Fruit fly (Drosophila melanogaster) whole organism, embryonic: Measurements from ENCODE around the gene Atg12.

ENCODE experiments used
- Atf-2 ChIP-seq: fragments of 200-800 bp; sonication (Bioruptor generic); optimal IDR thresholded peaks from 2 replicates; lab custom pipeline; 2016; ENCODE audit warnings: missing biosample characterization, missing genetic modification characterization
- Atf6 ChIP-seq: fragments of 200-800 bp; sonication (Bioruptor generic); IDR thresholded peaks from 2 replicates; pipeline ENCODE4 v1.3.6; 2022; ENCODE audit warnings: missing biosample characterization, missing genetic modification characterization
- CG12219 ChIP-seq: fragments of 200-800 bp; sonication (Bioruptor generic); optimal IDR thresholded peaks from 3 replicates; lab custom pipeline; 2018; ENCODE audit warnings: missing biosample characterization, mild to moderate bottlenecking, missing genetic modification characterization
- CG12942 ChIP-seq: fragments of 200-800 bp; sonication (Bioruptor generic); optimal IDR thresholded peaks from 3 replicates; lab custom pipeline; 2016; ENCODE audit warnings: missing biosample characterization, missing genetic modification characterization
- CG13287 ChIP-seq: fragments of 200-800 bp; sonication (Bioruptor generic); IDR thresholded peaks from 2 replicates; pipeline ENCODE4 v1.3.6; 2022; ENCODE audit warnings: missing biosample characterization, missing genetic modification characterization; ENCODE audit not compliant: partially characterized antibody
- CG13894 ChIP-seq: fragments of 200-800 bp; sonication (Bioruptor generic); optimal IDR thresholded peaks from 3 replicates; lab custom pipeline; 2018; ENCODE audit warnings: missing biosample characterization, mild to moderate bottlenecking, missing genetic modification characterization, moderate library complexity
- CG14014 ChIP-seq: fragments of 200-800 bp; sonication (Bioruptor generic); IDR thresholded peaks from 2 replicates; pipeline ENCODE4 v1.3.6; 2022; ENCODE audit warnings: missing biosample characterization, missing genetic modification characterization
- CG14965 ChIP-seq: fragments of 200-800 bp; sonication (Bioruptor generic); optimal IDR thresholded peaks from 2 replicates; lab custom pipeline; 2016; ENCODE audit warnings: missing biosample characterization, missing genetic modification characterization, borderline replicate concordance
- CG15269 ChIP-seq: fragments of 200-800 bp; sonication (Bioruptor generic); optimal IDR thresholded peaks from 2 replicates; lab custom pipeline; 2018; ENCODE audit warnings: missing biosample characterization, mild to moderate bottlenecking, missing genetic modification characterization, moderate library complexity
- CG15696 ChIP-seq: fragments of 200-800 bp; sonication (Bioruptor generic); optimal IDR thresholded peaks from 2 replicates; lab custom pipeline; 2019; ENCODE audit warnings: missing biosample characterization, mild to moderate bottlenecking, missing genetic modification characterization, moderate library complexity
- CG2116 ChIP-seq: fragments of 200-800 bp; sonication (Bioruptor generic); optimal IDR thresholded peaks from 3 replicates; lab custom pipeline; 2018; ENCODE audit warnings: missing biosample characterization, mild to moderate bottlenecking, missing genetic modification characterization
- CG2889 ChIP-seq: fragments of 200-800 bp; sonication (Bioruptor generic); IDR thresholded peaks from 3 replicates; pipeline ENCODE4 v1.3.6; 2022; ENCODE audit warnings: missing biosample characterization, missing genetic modification characterization
- CG30020 ChIP-seq: fragments of 200-800 bp; optimal IDR thresholded peaks from 2 replicates; lab custom pipeline; 2019; ENCODE audit warnings: missing biosample characterization, mild to moderate bottlenecking, missing genetic modification characterization, moderate library complexity
- CG31224 ChIP-seq: fragments of 200-800 bp; sonication (Bioruptor generic); IDR thresholded peaks from 2 replicates; pipeline ENCODE4 v1.3.6; 2022; ENCODE audit warnings: missing biosample characterization, missing genetic modification characterization
- CG31365 ChIP-seq: fragments of 200-800 bp; sonication (Bioruptor generic); optimal IDR thresholded peaks from 2 replicates; lab custom pipeline; 2018; ENCODE audit warnings: missing biosample characterization, mild to moderate bottlenecking, missing genetic modification characterization
- CG3995 ChIP-seq: fragments of 200-800 bp; sonication (Bioruptor generic); optimal IDR thresholded peaks from 3 replicates; lab custom pipeline; 2016; ENCODE audit warnings: missing biosample characterization, missing genetic modification characterization
- CG4820 ChIP-seq: fragments of 200-800 bp; sonication (Bioruptor generic); optimal IDR thresholded peaks from 3 replicates; lab custom pipeline; 2016; ENCODE audit warnings: missing biosample characterization, missing genetic modification characterization
- CG7271 ChIP-seq: fragments of 200-800 bp; sonication (Bioruptor generic); optimal IDR thresholded peaks from 2 replicates; lab custom pipeline; 2018; ENCODE audit warnings: missing biosample characterization, mild to moderate bottlenecking, missing genetic modification characterization, moderate library complexity
- CG7372 ChIP-seq: fragments of 200-800 bp; sonication (Bioruptor generic); IDR thresholded peaks from 2 replicates; pipeline ENCODE4 v1.3.6; 2022; ENCODE audit warnings: missing biosample characterization, missing genetic modification characterization
- CG7928 ChIP-seq: fragments of 200-800 bp; sonication (Bioruptor generic); optimal IDR thresholded peaks from 2 replicates; lab custom pipeline; 2017; ENCODE audit warnings: missing biosample characterization, mild to moderate bottlenecking, missing genetic modification characterization
- CG8388 ChIP-seq: fragments of 200-800 bp; sonication (Bioruptor generic); optimal IDR thresholded peaks from 2 replicates; lab custom pipeline; 2019; ENCODE audit warnings: missing biosample characterization, mild to moderate bottlenecking, missing genetic modification characterization, moderate library complexity
- CG8765 ChIP-seq: fragments of 200-800 bp; sonication (Bioruptor generic); IDR thresholded peaks from 2 replicates; pipeline ENCODE4 v1.3.6; 2022; ENCODE audit warnings: missing biosample characterization, missing genetic modification characterization
- CHES-1-like ChIP-seq: fragments of 200-800 bp; sonication (Bioruptor generic); optimal IDR thresholded peaks from 2 replicates; lab custom pipeline; 2016; ENCODE audit warnings: missing biosample characterization, missing genetic modification characterization
- Dip2 ChIP-seq: fragments of 200-800 bp; sonication (Bioruptor generic); IDR thresholded peaks from 2 replicates; pipeline ENCODE4 v1.3.6; 2022; ENCODE audit warnings: missing biosample characterization, missing genetic modification characterization
- E2f1 ChIP-seq: fragments of 200-800 bp; sonication (Bioruptor generic); IDR thresholded peaks from 2 replicates; pipeline ENCODE4 v1.3.6; 2022; ENCODE audit warnings: missing biosample characterization, missing genetic modification characterization
- Gsc ChIP-seq: fragments of 200-800 bp; sonication (Bioruptor generic); IDR thresholded peaks from 2 replicates; pipeline ENCODE4 v1.3.6; 2022; ENCODE audit warnings: missing biosample characterization, missing genetic modification characterization
- H15 ChIP-seq: fragments of 200-800 bp; sonication (Bioruptor generic); IDR thresholded peaks from 3 replicates; pipeline ENCODE4 v1.3.6; 2022; ENCODE audit warnings: missing biosample characterization, missing genetic modification characterization
- HLHmδ ChIP-seq: fragments of 200-800 bp; sonication (Bioruptor generic); optimal IDR thresholded peaks from 2 replicates; lab custom pipeline; 2018; ENCODE audit warnings: missing biosample characterization, mild to moderate bottlenecking, missing genetic modification characterization, moderate library complexity
- Hr51 ChIP-seq, 2 experiments: fragments of 200-800 bp; sonication (Bioruptor generic); optimal IDR thresholded peaks; 2 replicates in 1 of 2; 3 replicates in 1 of 2; lab custom pipeline; 2016 to 2018; ENCODE audit warnings: missing biosample characterization in 2 of 2, missing genetic modification characterization in 2 of 2, mild to moderate bottlenecking in 1 of 2, moderate library complexity in 1 of 2
- Side ChIP-seq: fragments of 200-800 bp; sonication (Bioruptor generic); optimal IDR thresholded peaks from 2 replicates; lab custom pipeline; 2016; ENCODE audit warnings: missing biosample characterization, missing genetic modification characterization
- ap ChIP-seq: fragments of 200-800 bp; sonication (Bioruptor generic); IDR thresholded peaks from 2 replicates; pipeline ENCODE4 v1.3.6; 2022; ENCODE audit warnings: missing biosample characterization, missing genetic modification characterization
- ato ChIP-seq: fragments of 200-800 bp; sonication (Bioruptor generic); IDR thresholded peaks from 2 replicates; pipeline ENCODE4 v1.3.6; 2022; ENCODE audit warnings: missing biosample characterization, missing genetic modification characterization; ENCODE audit not compliant: partially characterized antibody
- bbx ChIP-seq: fragments of 200-800 bp; sonication (Bioruptor generic); IDR thresholded peaks from 2 replicates; pipeline ENCODE4 v1.3.6; 2022; ENCODE audit warnings: missing biosample characterization, missing genetic modification characterization; ENCODE audit not compliant: partially characterized antibody
- bsh ChIP-seq, 2 experiments: fragments of 200-800 bp; sonication (Bioruptor generic); optimal IDR thresholded peaks; 2 replicates each; lab custom pipeline; 2017 to 2018; ENCODE audit warnings: mild to moderate bottlenecking in 2 of 2, missing biosample characterization in 2 of 2, missing genetic modification characterization in 2 of 2, moderate library complexity in 1 of 2
- corto ChIP-seq: fragments of 200-800 bp; sonication (Bioruptor generic); optimal IDR thresholded peaks from 2 replicates; lab custom pipeline; 2016; ENCODE audit warnings: missing biosample characterization, mild to moderate bottlenecking, missing genetic modification characterization, moderate library complexity
- da ChIP-seq: fragments of 200-800 bp; sonication (Bioruptor generic); optimal IDR thresholded peaks from 2 replicates; lab custom pipeline; 2016; ENCODE audit warnings: missing biosample characterization, missing genetic modification characterization
- eve ChIP-seq, 2 experiments: fragments of >200 bp; optimal IDR thresholded peaks; 2 replicates each; lab custom pipeline; 2017; ENCODE audit warnings: missing biosample characterization in 2 of 2, missing genetic modification characterization in 2 of 2
- fd96Cb ChIP-seq: fragments of 200-800 bp; sonication (Bioruptor generic); optimal IDR thresholded peaks from 2 replicates; lab custom pipeline; 2018; ENCODE audit warnings: missing biosample characterization, mild to moderate bottlenecking, missing genetic modification characterization, moderate library complexity
- gsb ChIP-seq: fragments of 200-800 bp; sonication (Bioruptor generic); IDR thresholded peaks from 2 replicates; pipeline ENCODE4 v1.3.6; 2022; ENCODE audit warnings: missing biosample characterization, missing genetic modification characterization
- gsb-n ChIP-seq: fragments of 200-800 bp; sonication (Bioruptor generic); optimal IDR thresholded peaks from 3 replicates; lab custom pipeline; 2018; ENCODE audit warnings: missing biosample characterization, mild to moderate bottlenecking, missing genetic modification characterization
- gt ChIP-seq: fragments of 200-800 bp; sonication (Bioruptor generic); IDR thresholded peaks from 2 replicates; pipeline ENCODE4 v1.3.6; 2022; ENCODE audit warnings: missing biosample characterization, missing genetic modification characterization
- ken ChIP-seq: fragments of 200-800 bp; sonication (Bioruptor generic); IDR thresholded peaks from 3 replicates; pipeline ENCODE4 v1.3.6; 2022; ENCODE audit warnings: missing biosample characterization, missing genetic modification characterization
- nau ChIP-seq: fragments of 200-800 bp; sonication (Bioruptor generic); optimal IDR thresholded peaks from 3 replicates; lab custom pipeline; 2017; ENCODE audit warnings: missing biosample characterization, mild to moderate bottlenecking, missing genetic modification characterization, missing genetic modification reagents
- nmo ChIP-seq: fragments of 200-800 bp; sonication (Bioruptor generic); optimal IDR thresholded peaks from 2 replicates; lab custom pipeline; 2018; ENCODE audit warnings: missing biosample characterization, mild to moderate bottlenecking, missing genetic modification characterization, moderate library complexity
- nom ChIP-seq: fragments of 200-800 bp; sonication (Bioruptor generic); optimal IDR thresholded peaks from 2 replicates; lab custom pipeline; 2017; ENCODE audit warnings: missing biosample characterization, missing genetic modification characterization, mild to moderate bottlenecking, moderate library complexity, missing genetic modification reagents
- pan ChIP-seq, 4 experiments: fragments of >200 bp in 3 of 4; fragments of 200-800 bp in 1 of 4; sonication (Bioruptor generic) in 1 of 4; optimal IDR thresholded peaks in 3 of 4; IDR thresholded peaks in 1 of 4; 2 replicates each; pipeline versions ENCODE4 v1.3.6 to Lab custom; 2017 to 2022; ENCODE audit warnings: missing biosample characterization in 2 of 4, missing genetic modification characterization in 2 of 4, mixed read lengths in 1 of 4
- pfk ChIP-seq: fragments of 200-800 bp; sonication (Bioruptor generic); optimal IDR thresholded peaks from 2 replicates; lab custom pipeline; 2018; ENCODE audit warnings: missing biosample characterization, mild to moderate bottlenecking, missing genetic modification characterization, moderate library complexity
- row ChIP-seq: fragments of 200-800 bp; sonication (Bioruptor generic); IDR thresholded peaks from 3 replicates; pipeline ENCODE4 v1.3.6; 2022; ENCODE audit warnings: missing biosample characterization, missing genetic modification characterization
- trem ChIP-seq: fragments of 200-800 bp; optimal IDR thresholded peaks from 3 replicates; lab custom pipeline; 2019; ENCODE audit warnings: missing biosample characterization, mild to moderate bottlenecking, missing genetic modification characterization, moderate library complexity

Gene Atg12

dm6 chr3L:12124975-12125374, 11.8 kb upstream of the Atg12 start, which contains the start of gene yps:
Gene yps, minus strand, starts transcription at chr3L:12125150.
- TF ChIP-seq CHES-1-like (GFP tag; lab: Kevin White, UChicago) = peak; percentile 96
- TF ChIP-seq CG7372 (GFP tag; lab: Robert Waterston, UW) = peak; percentile 75
- peak; percentile 88 for TF ChIP-seq trem
- TF ChIP-seq CG7928 (GFP tag; lab: Kevin White, UChicago) = peak; percentile 78
- peak; percentile 98 for TF ChIP-seq CG7271
- peak; percentile 68 for TF ChIP-seq CG8765 (GFP tag; lab: Robert Waterston, UW)
- peak; percentile 58 to 88 for TF ChIP-seq bsh (GFP tag; optimal IDR thresholded peaks at IDR 0.05; lab: Kevin White, UChicago)
- peak; percentile 88 for TF ChIP-seq CG14014
- TF ChIP-seq nau = no peak
- TF ChIP-seq CG8388 (GFP tag; lab: Kevin White, UChicago) = peak; percentile 90
- peak; percentile 87 for TF ChIP-seq E2f1 (GFP tag; lab: Robert Waterston, UW)
- peak; percentile 83 to 95 for TF ChIP-seq Hr51 (GFP tag; optimal IDR thresholded peaks at IDR 0.05; lab: Kevin White, UChicago)
- peak; percentile 91 for TF ChIP-seq CG13894 (tag; lab: Kevin White, UChicago)
- TF ChIP-seq gsb-n (tag; lab: Kevin White, UChicago) = peak; percentile 91
- TF ChIP-seq Atf-2 = peak; percentile 87
- peak; percentile 97 for TF ChIP-seq Side (GFP tag; lab: Kevin White, UChicago)
- TF ChIP-seq Gsc (GFP tag; lab: Robert Waterston, UW) = no peak
- no peak for TF ChIP-seq eve (GFP tag; optimal IDR thresholded peaks at IDR 0.05; lab: Kevin White, UChicago)
- peak; percentile 67 for TF ChIP-seq CG4820 (GFP tag; lab: Kevin White, UChicago)
- peak; percentile 90 for TF ChIP-seq Atf6 (GFP tag; lab: Robert Waterston, UW)
- peak; percentile 100 for TF ChIP-seq HLHmδ (GFP tag; lab: Kevin White, UChicago)
- TF ChIP-seq ato = peak; percentile 68
- peak; percentile 93 for TF ChIP-seq nom (GFP tag; lab: Kevin White, UChicago)
- peak; percentile 86 for TF ChIP-seq ap
- TF ChIP-seq bbx = peak; percentile 88
- peak; percentile 89 for TF ChIP-seq H15 (GFP tag; lab: Robert Waterston, UW)
- TF ChIP-seq pan (optimal IDR thresholded peaks at IDR 0.05; lab: Kevin White, UChicago) = no peak
- TF ChIP-seq pan (GFP tag; optimal IDR thresholded peaks at IDR 0.05 in 1 of 2, IDR thresholded peaks at IDR 0.05 in 1 of 2) = peak in 1 of 2 experiments; percentile 93
- TF ChIP-seq CG12942 = peak; percentile 84
- TF ChIP-seq CG2889 (GFP tag; lab: Robert Waterston, UW) = peak; percentile 50; the same call in 1 of the 3 replicates
- peak; percentile 74 for TF ChIP-seq gsb (GFP tag; lab: Robert Waterston, UW)
- TF ChIP-seq CG13287 (GFP tag; lab: Robert Waterston, UW) = peak; percentile 84
- peak; percentile 94 for TF ChIP-seq CG12219 (GFP tag; lab: Kevin White, UChicago)
- TF ChIP-seq Dip2 (GFP tag; lab: Robert Waterston, UW) = no peak
- TF ChIP-seq CG30020 (tag; lab: Kevin White, UChicago) = peak; percentile 68
- TF ChIP-seq pfk = peak; percentile 88
- TF ChIP-seq gt (GFP tag; lab: Robert Waterston, UW) = peak; percentile 55
- TF ChIP-seq CG15696 (tag; lab: Kevin White, UChicago) = peak; percentile 63
- TF ChIP-seq CG31224 (GFP tag; lab: Robert Waterston, UW) = peak; percentile 78
- peak; percentile 77 for TF ChIP-seq CG3995 (GFP tag; lab: Kevin White, UChicago)
- TF ChIP-seq nmo = peak; percentile 81
- TF ChIP-seq fd96Cb (tag; lab: Kevin White, UChicago) = peak; percentile 71
- peak; percentile 89 for TF ChIP-seq da
- peak; percentile 90 for TF ChIP-seq CG31365 (tag; lab: Kevin White, UChicago)
- peak; percentile 99 for TF ChIP-seq CG2116
- peak; percentile 52; the same call in 2 of the 3 replicates for TF ChIP-seq row (GFP tag; lab: Robert Waterston, UW)
- TF ChIP-seq CG14965 = peak; percentile 76
- TF ChIP-seq corto (GFP tag; lab: Kevin White, UChicago) = peak; percentile 46
- TF ChIP-seq CG15269 = peak; percentile 89
- peak; percentile 91 for TF ChIP-seq ken (GFP tag; lab: Robert Waterston, UW)
